Fruit fly (Drosophila melanogaster): ENCODE data around the gene betaTub97EF.

Gene betaTub97EF

dm6 chr3R:27987329-27987728, 855 bp downstream of the betaTub97EF start (continued):
- TF ChIP-seq Lim3 (GFP tag; IDR thresholded peaks at IDR 0.05) (no peak), abd-A (tag; optimal IDR thresholded peaks at IDR 0.05) (no peak), CG9437 (GFP tag; optimal IDR thresholded peaks at IDR 0.05) (peak; percentile 63), Abd-B (GFP tag; optimal IDR thresholded peaks at IDR 0.05) (peak; percentile 49), grn (GFP tag; optimal IDR thresholded peaks at IDR 0.05) (no peak), CG13123 (GFP tag; optimal IDR thresholded peaks at IDR 0.05) (peak; percentile 14), CG30431 (GFP tag; optimal IDR thresholded peaks at IDR 0.05) (no peak), CG11560 (tag; IDR thresholded peaks at IDR 0.05) (no peak), CG17802 (tag; optimal IDR thresholded peaks at IDR 0.05) (no peak), CG18262 (tag; optimal IDR thresholded peaks at IDR 0.05) (peak; percentile 66), CG9817 (tag; optimal IDR thresholded peaks at IDR 0.05) (peak; percentile 70), CG8924 (tag; optimal IDR thresholded peaks at IDR 0.05) (peak; percentile 72), H15 (GFP tag; IDR thresholded peaks at IDR 0.05) (peak; percentile 46; the same call in 1 of the 3 replicates), NFAT (GFP tag; IDR thresholded peaks at IDR 0.05) (peak; percentile 30; the same call in 1 of the 2 replicates), pum (GFP tag; optimal IDR thresholded peaks at IDR 0.05) (no peak), CG8388 (GFP tag; optimal IDR thresholded peaks at IDR 0.05) (peak; percentile 68), CG15479 (GFP tag; optimal IDR thresholded peaks at IDR 0.05) (no peak), Xbp1 (GFP tag; optimal IDR thresholded peaks at IDR 0.05) (peak; percentile 61), NC2β (GFP tag; optimal IDR thresholded peaks at IDR 0.05) (no peak), CG4707 (GFP tag; optimal IDR thresholded peaks at IDR 0.05) (no peak), dmrt11E (tag; optimal IDR thresholded peaks at IDR 0.05) (peak; percentile 46), CG2199 (GFP tag; IDR thresholded peaks at IDR 0.05) (no peak), mld (GFP tag; IDR thresholded peaks at IDR 0.05; ENCODE audit: partially characterized antibody) (no peak), pros (GFP tag; optimal IDR thresholded peaks at IDR 0.05) (no peak), dysf (GFP tag; IDR thresholded peaks at IDR 0.05) (peak; percentile 81; the same call in 2 of the 3 replicates), az2 (GFP tag; optimal IDR thresholded peaks at IDR 0.05) (peak; percentile 57), ems (GFP tag; optimal IDR thresholded peaks at IDR 0.05) (no peak), CG6813 (GFP tag; optimal IDR thresholded peaks at IDR 0.05) (no peak), CG7839 (tag; optimal IDR thresholded peaks at IDR 0.05) (peak; percentile 83), PHDP (tag; optimal IDR thresholded peaks at IDR 0.05) (peak; percentile 86), btn (GFP tag; optimal IDR thresholded peaks at IDR 0.05) (no peak), stwl (tag; optimal IDR thresholded peaks at IDR 0.05) (no peak), CG16779 (GFP tag; IDR thresholded peaks at IDR 0.05) (no peak), CG3281 (GFP tag; optimal IDR thresholded peaks at IDR 0.05) (peak; percentile 79), Mad (GFP tag; optimal IDR thresholded peaks at IDR 0.05) (peak; percentile 6), Atf3 (GFP tag; optimal IDR thresholded peaks at IDR 0.05) (no peak), hb (GFP tag; IDR thresholded peaks at IDR 0.05; ENCODE audit: partially characterized antibody) (no peak), MBD-R2 (GFP tag; IDR thresholded peaks at IDR 0.05) (peak; percentile 38; the same call in 1 of the 2 replicates), CG12942 (GFP tag; optimal IDR thresholded peaks at IDR 0.05) (peak; percentile 21), gsb (GFP tag; IDR thresholded peaks at IDR 0.05) (peak; percentile 50), lilli (GFP tag; optimal IDR thresholded peaks at IDR 0.05) (peak; percentile 62), CG31224 (GFP tag; IDR thresholded peaks at IDR 0.05) (peak; percentile 69), Hmx (GFP tag; optimal IDR thresholded peaks at IDR 0.05) (no peak), Xrp1 (GFP tag; IDR thresholded peaks at IDR 0.05) (peak; percentile 72), maf-S (GFP tag; optimal IDR thresholded peaks at IDR 0.05) (no peak), CG11456 (GFP tag; IDR thresholded peaks at IDR 0.05) (0 out of 3 replicates have a peak, but pooled peaks have one; percentile 60), CG10209 (GFP tag; optimal IDR thresholded peaks at IDR 0.05) (peak; percentile 56), Hsf (GFP tag; optimal IDR thresholded peaks at IDR 0.05) (peak; percentile 31), p53 (GFP tag; optimal IDR thresholded peaks at IDR 0.05) (no peak), Rfx (GFP tag; IDR thresholded peaks at IDR 0.05) (peak; percentile 84), Dek (tag; optimal IDR thresholded peaks at IDR 0.05) (peak; percentile 72)
